Fruit fly (Drosophila melanogaster): ENCODE results near the gene CG1233.
A peak's percentile ranks its signal among the peaks of the same experiment; 100 is the strongest.

DNA sequence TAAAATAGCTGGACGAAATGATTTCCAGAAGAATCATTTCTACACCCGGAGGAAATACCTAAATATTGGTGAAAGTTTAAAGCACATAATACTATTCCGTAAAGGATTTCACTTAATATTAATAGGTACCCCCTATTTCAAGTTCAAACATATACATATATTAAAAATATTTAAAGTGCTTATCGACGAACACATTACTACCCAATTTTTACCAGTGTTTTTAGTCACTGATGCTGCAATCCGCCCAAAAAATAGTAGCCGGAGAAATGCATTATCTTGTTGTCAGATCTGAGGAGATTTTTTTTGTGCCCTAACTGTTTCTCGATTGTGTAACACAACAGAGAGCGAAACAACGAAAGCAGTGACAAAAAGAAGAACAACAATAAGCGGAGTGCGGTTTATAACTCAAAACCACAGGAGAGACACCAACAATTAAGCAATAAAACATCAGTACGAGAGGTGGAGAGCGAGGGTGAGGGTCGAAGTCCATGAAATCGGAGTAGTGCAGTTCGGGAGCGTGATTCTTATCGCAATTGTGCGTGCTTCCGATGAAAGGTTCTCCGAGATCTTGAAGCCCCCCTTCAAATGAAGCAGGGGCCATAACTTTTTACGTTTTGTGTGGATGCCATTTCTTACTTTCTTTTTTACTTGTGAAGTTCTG, 19.7 kb downstream of the CG1233 start:
- TF ChIP-seq ovo (GFP tag; optimal IDR thresholded peaks at IDR 0.05) (no peak), bab1 (GFP tag; optimal IDR thresholded peaks at IDR 0.05) (peak; percentile 58), cnc (optimal IDR thresholded peaks at IDR 0.05) (no peak), pad (GFP tag; optimal IDR thresholded peaks at IDR 0.05) (peak; percentile 54), Crg-1 (GFP tag; optimal IDR thresholded peaks at IDR 0.05) (no peak)
